Fruit fly (Drosophila melanogaster): ENCODE results near the gene RhoGAP16F.

The RhoGAP16F gene

dm6 chrX:18092810-18093222, at the start of gene RhoGAP16F (continued):
- peak; percentile 88 for TF ChIP-seq az2 (GFP tag; optimal IDR thresholded peaks at IDR 0.05)
- peak; percentile 82 for TF ChIP-seq bab2 (GFP tag; optimal IDR thresholded peaks at IDR 0.05)
- peak; percentile 41; the same call in 1 of the 2 replicates for TF ChIP-seq Adf1 (GFP tag; IDR thresholded peaks at IDR 0.05)
- TF ChIP-seq Gug (GFP tag; IDR thresholded peaks at IDR 0.05), result peak; percentile 83
- no peak for TF ChIP-seq ash1 (GFP tag; optimal IDR thresholded peaks at IDR 0.05)
- peak; percentile 87 for TF ChIP-seq fd96Cb (tag; optimal IDR thresholded peaks at IDR 0.05)
- peak; percentile 80 for TF ChIP-seq al (GFP tag; IDR thresholded peaks at IDR 0.05)
- peak; percentile 43; the same call in 1 of the 2 replicates for TF ChIP-seq Nf-YA (GFP tag; IDR thresholded peaks at IDR 0.05)
- peak; percentile 81 for TF ChIP-seq Hmr (GFP tag; optimal IDR thresholded peaks at IDR 0.05)
- TF ChIP-seq C15 (GFP tag; IDR thresholded peaks at IDR 0.05), result no peak
- TF ChIP-seq Aef1 (GFP tag; IDR thresholded peaks at IDR 0.05), result peak; percentile 80
- peak; percentile 61 for TF ChIP-seq CG18011 (GFP tag; optimal IDR thresholded peaks at IDR 0.05)
- TF ChIP-seq CG6765 (GFP tag; optimal IDR thresholded peaks at IDR 0.05), result peak; percentile 62
- TF ChIP-seq repo (GFP tag; optimal IDR thresholded peaks at IDR 0.05), result peak; percentile 64
- peak; percentile 54; the same call in 1 of the 2 replicates for TF ChIP-seq Taf1 (GFP tag; IDR thresholded peaks at IDR 0.05)
- peak; percentile 35 for TF ChIP-seq CG8281 (tag; optimal IDR thresholded peaks at IDR 0.05)
- peak; percentile 10 for TF ChIP-seq CG4707 (GFP tag; optimal IDR thresholded peaks at IDR 0.05)
- 0 out of 2 replicates have a peak, but pooled peaks have one; percentile 22 for TF ChIP-seq ham (GFP tag; IDR thresholded peaks at IDR 0.05)
- TF ChIP-seq Hey (tag; optimal IDR thresholded peaks at IDR 0.05), result no peak
- TF ChIP-seq lov (optimal IDR thresholded peaks at IDR 0.05), result no peak
- TF ChIP-seq lov (GFP tag; IDR thresholded peaks at IDR 0.05), result 0 out of 3 replicates have a peak, but pooled peaks have one; percentile 53
- TF ChIP-seq sc (optimal IDR thresholded peaks at IDR 0.05), result no peak
- peak; percentile 62 for TF ChIP-seq sc (GFP tag; optimal IDR thresholded peaks at IDR 0.05)
- no peak for TF ChIP-seq nerfin-2 (GFP tag; IDR thresholded peaks at IDR 0.05; ENCODE audit: partially characterized antibody)
- peak; percentile 48 for TF ChIP-seq CG8089 (GFP tag; optimal IDR thresholded peaks at IDR 0.05)
- TF ChIP-seq vvl (GFP tag; IDR thresholded peaks at IDR 0.05), result peak; percentile 89
- TF ChIP-seq CG17912 (GFP tag; optimal IDR thresholded peaks at IDR 0.05), result peak; percentile 55
- no peak for TF ChIP-seq CG14860 (GFP tag; IDR thresholded peaks at IDR 0.05; ENCODE audit: partially characterized antibody)
- peak; percentile 90 for TF ChIP-seq Hsf (GFP tag; optimal IDR thresholded peaks at IDR 0.05)
- peak; percentile 75 for TF ChIP-seq kay (GFP tag; optimal IDR thresholded peaks at IDR 0.05)
- peak; percentile 82 for TF ChIP-seq CG8924 (tag; optimal IDR thresholded peaks at IDR 0.05)
- TF ChIP-seq salm (tag; optimal IDR thresholded peaks at IDR 0.05), result peak; percentile 66
- TF ChIP-seq tna (GFP tag; IDR thresholded peaks at IDR 0.05; ENCODE audit: partially characterized antibody), result no peak
- peak; percentile 73; the same call in 1 of the 2 replicates for TF ChIP-seq stc (GFP tag; IDR thresholded peaks at IDR 0.05)
- TF ChIP-seq gt (GFP tag; IDR thresholded peaks at IDR 0.05), result no peak; the same call in 1 of the 2 replicates
- peak; percentile 80 for TF ChIP-seq NfI (GFP tag; optimal IDR thresholded peaks at IDR 0.05)
- TF ChIP-seq CG11398 (GFP tag; optimal IDR thresholded peaks at IDR 0.05), result peak; percentile 61
- TF ChIP-seq H15 (GFP tag; IDR thresholded peaks at IDR 0.05), result peak; percentile 80
- peak; percentile 49 for TF ChIP-seq maf-S (GFP tag; optimal IDR thresholded peaks at IDR 0.05)
- TF ChIP-seq BEAF-32 (GFP tag; optimal IDR thresholded peaks at IDR 0.05), result peak; percentile 23
- TF ChIP-seq E2f1 (GFP tag; IDR thresholded peaks at IDR 0.05), result peak; percentile 78
- TF ChIP-seq slou (GFP tag; optimal IDR thresholded peaks at IDR 0.05), result peak; percentile 61
- TF ChIP-seq gfzf (GFP tag; optimal IDR thresholded peaks at IDR 0.05), result peak; percentile 5
- peak; percentile 81 for TF ChIP-seq CG32532 (GFP tag; IDR thresholded peaks at IDR 0.05)
- TF ChIP-seq hth (optimal IDR thresholded peaks at IDR 0.05), result no peak
- peak; percentile 50 for TF ChIP-seq schlank (tag; optimal IDR thresholded peaks at IDR 0.05)
- TF ChIP-seq Hmx (GFP tag; optimal IDR thresholded peaks at IDR 0.05), result peak; percentile 54
- TF ChIP-seq CG8944 (GFP tag; optimal IDR thresholded peaks at IDR 0.05), result peak; percentile 67
- TF ChIP-seq bbx (GFP tag; IDR thresholded peaks at IDR 0.05; ENCODE audit: partially characterized antibody), result no peak
- no peak for TF ChIP-seq tio (GFP tag; optimal IDR thresholded peaks at IDR 0.05)
- peak; percentile 78 for TF ChIP-seq CG15696 (tag; optimal IDR thresholded peaks at IDR 0.05)
- TF ChIP-seq CTCF (GFP tag; optimal IDR thresholded peaks at IDR 0.05), result peak; percentile 26

All from whole organism, embryonic.